Fruit fly (Drosophila melanogaster) whole organism, embryonic: ENCODE measurements around the gene Sfp23F.

Experiments used
- CG10147 ChIP-seq: fragments of 200-800 bp; sonication (Bioruptor generic); optimal IDR thresholded peaks from 2 replicates; lab custom pipeline; 2019; ENCODE audit warnings: missing biosample characterization, mild to moderate bottlenecking, missing genetic modification characterization, moderate library complexity
- CG12769 ChIP-seq: fragments of 200-800 bp; sonication (Bioruptor generic); optimal IDR thresholded peaks from 2 replicates; lab custom pipeline; 2019; ENCODE audit warnings: missing biosample characterization, mild to moderate bottlenecking, missing genetic modification characterization, moderate library complexity
- CG15269 ChIP-seq: fragments of 200-800 bp; sonication (Bioruptor generic); optimal IDR thresholded peaks from 2 replicates; lab custom pipeline; 2018; ENCODE audit warnings: missing biosample characterization, mild to moderate bottlenecking, missing genetic modification characterization, moderate library complexity
- CG18011 ChIP-seq: fragments of 200-800 bp; sonication (Bioruptor generic); optimal IDR thresholded peaks from 2 replicates; lab custom pipeline; 2017; ENCODE audit warnings: missing biosample characterization, missing genetic modification characterization, mild to moderate bottlenecking, moderate library complexity, missing genotype
- CG42726 ChIP-seq: fragments of 200-800 bp; sonication (Bioruptor generic); IDR thresholded peaks from 2 replicates; pipeline ENCODE4 v1.3.6; 2022; ENCODE audit warnings: missing biosample characterization, missing genetic modification characterization; ENCODE audit not compliant: partially characterized antibody
- HHEX ChIP-seq: fragments of 200-800 bp; sonication (Bioruptor generic); optimal IDR thresholded peaks from 3 replicates; lab custom pipeline; 2017; ENCODE audit warnings: missing biosample characterization, mild to moderate bottlenecking, missing genetic modification characterization, missing genetic modification reagents
- Myb ChIP-seq: fragments of 200-800 bp; sonication (Bioruptor generic); optimal IDR thresholded peaks from 2 replicates; lab custom pipeline; 2016; ENCODE audit warnings: missing biosample characterization, missing genetic modification characterization
- TFAM ChIP-seq: fragments of 200-800 bp; sonication (Bioruptor generic); optimal IDR thresholded peaks from 2 replicates; lab custom pipeline; 2017; ENCODE audit warnings: missing biosample characterization, missing genetic modification characterization, inconsistent platforms
- nerfin-1 ChIP-seq: fragments of 200-800 bp; sonication (Bioruptor generic); optimal IDR thresholded peaks from 3 replicates; lab custom pipeline; 2019; ENCODE audit warnings: missing biosample characterization, mild to moderate bottlenecking, missing genetic modification characterization, moderate library complexity

DNA sequence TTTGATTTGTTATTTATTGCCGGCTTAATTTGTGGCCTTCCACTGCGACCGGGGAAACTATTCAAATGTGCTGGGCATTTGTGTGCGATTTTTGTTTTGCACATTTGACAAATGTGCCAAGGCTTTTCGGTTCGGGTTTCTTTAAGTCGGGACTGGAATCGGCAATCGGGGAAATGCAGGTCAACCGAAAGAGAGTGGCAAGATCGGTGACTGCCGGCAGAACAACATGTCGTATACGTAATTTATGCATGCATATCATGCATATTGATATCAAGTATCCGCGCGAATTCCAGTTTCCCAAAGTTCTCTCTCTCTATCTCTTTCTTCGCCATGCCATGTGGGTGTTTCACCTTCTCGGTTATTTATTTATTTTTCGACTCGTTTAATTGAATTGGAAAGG, 45.2 kb downstream of the Sfp23F start:
- no peak for TF ChIP-seq TFAM
- TF ChIP-seq CG42726 (GFP tag; lab: Robert Waterston, UW), result no peak
- no peak for TF ChIP-seq CG18011 (GFP tag; lab: Kevin White, UChicago)
- no peak for TF ChIP-seq Myb (GFP tag; lab: Kevin White, UChicago)
- TF ChIP-seq CG12769 (tag; lab: Kevin White, UChicago), result no peak
- TF ChIP-seq CG15269 (tag; lab: Kevin White, UChicago), result no peak
- no peak for TF ChIP-seq HHEX
- no peak for TF ChIP-seq CG10147 (GFP tag; lab: Kevin White, UChicago)
- no peak for TF ChIP-seq nerfin-1
